Fruit fly (Drosophila melanogaster) whole organism, adult: Measurements from ENCODE around the gene Arl5.

ENCODE experiments used
- CG12768 ChIP-seq: fragments of 200-800 bp; sonication (Bioruptor generic); optimal IDR thresholded peaks from 2 replicates; lab custom pipeline; 2017; ENCODE audit warnings: missing biosample characterization, missing genetic modification characterization, mild to moderate bottlenecking, moderate library complexity, missing genetic modification reagents
- CG1620 ChIP-seq: fragments of 200-800 bp; sonication (Bioruptor generic); optimal IDR thresholded peaks from 2 replicates; lab custom pipeline; 2016; ENCODE audit warnings: missing biosample characterization, missing genetic modification characterization
- CG33017 ChIP-seq: fragments of 200-800 bp; sonication (Bioruptor generic); optimal IDR thresholded peaks from 2 replicates; lab custom pipeline; 2018; ENCODE audit warnings: missing biosample characterization, mild to moderate bottlenecking, missing genetic modification characterization, moderate library complexity
- CG5204 ChIP-seq: fragments of 200-800 bp; sonication (Bioruptor generic); optimal IDR thresholded peaks from 2 replicates; lab custom pipeline; 2016; ENCODE audit warnings: missing biosample characterization, missing genetic modification characterization
- CG7045 ChIP-seq: fragments of 200-800 bp; sonication (Bioruptor generic); optimal IDR thresholded peaks from 2 replicates; lab custom pipeline; 2017; ENCODE audit warnings: missing biosample characterization, mild to moderate bottlenecking, missing genetic modification characterization
- CG7101 ChIP-seq: fragments of 200-800 bp; sonication (Bioruptor generic); optimal IDR thresholded peaks from 2 replicates; lab custom pipeline; 2018; ENCODE audit warnings: missing biosample characterization, mild to moderate bottlenecking, missing genetic modification characterization, moderate library complexity
- Crg-1 ChIP-seq: fragments of 200-800 bp; sonication (Bioruptor generic); optimal IDR thresholded peaks from 2 replicates; lab custom pipeline; 2016; ENCODE audit warnings: missing biosample characterization, missing genetic modification characterization
- cic ChIP-seq: fragments of 200-800 bp; sonication (Bioruptor generic); optimal IDR thresholded peaks from 2 replicates; lab custom pipeline; 2017; ENCODE audit warnings: missing biosample characterization, mild to moderate bottlenecking, missing genetic modification characterization, moderate library complexity
- cnc ChIP-seq, 2 experiments: fragments of >200 bp; optimal IDR thresholded peaks; 2 replicates each; lab custom pipeline; 2017
- kay ChIP-seq: fragments of 200-800 bp; sonication (Bioruptor generic); peaks from one replicate; lab custom pipeline; 2016; ENCODE audit warnings: missing biosample characterization, missing genetic modification characterization, borderline replicate concordance
- ovo ChIP-seq: fragments of 200-800 bp; sonication (Bioruptor generic); optimal IDR thresholded peaks from 2 replicates; lab custom pipeline; 2016; ENCODE audit warnings: missing biosample characterization, missing genetic modification characterization
- tj ChIP-seq: fragments of 200-800 bp; sonication (Bioruptor generic); optimal IDR thresholded peaks from 3 replicates; lab custom pipeline; 2017; ENCODE audit warnings: missing biosample characterization, mild to moderate bottlenecking, missing genetic modification characterization, moderate library complexity
- toe ChIP-seq: fragments of 200-800 bp; sonication (Bioruptor generic); optimal IDR thresholded peaks from 2 replicates; lab custom pipeline; 2016; ENCODE audit warnings: missing biosample characterization, missing genetic modification characterization

dm6 chr3L:8333574-8333973 lies 33.9 kb upstream of the Arl5 start:
- TF ChIP-seq CG7101 (tag; lab: Kevin White, UChicago) (no peak), cic (GFP tag; lab: Kevin White, UChicago) (no peak), kay (GFP tag; lab: Kevin White, UChicago) (no peak), CG12768 (GFP tag; lab: Kevin White, UChicago) (no peak), ovo (GFP tag; lab: Kevin White, UChicago) (no peak), Crg-1 (GFP tag; lab: Kevin White, UChicago) (no peak), CG7045 (no peak), toe (GFP tag; lab: Kevin White, UChicago) (no peak), CG5204 (GFP tag; lab: Kevin White, UChicago) (no peak), CG33017 (no peak), CG1620 (GFP tag; lab: Kevin White, UChicago) (no peak), cnc (optimal IDR thresholded peaks at IDR 0.05; lab: Kevin White, UChicago) (no peak), tj (GFP tag; lab: Kevin White, UChicago) (no peak)
